Fruit fly (Drosophila melanogaster) whole organism, embryonic: ENCODE measurements around the gene CG34238.

Experiments
- cad ChIP-seq: fragments of >200 bp; optimal IDR thresholded peaks from 2 replicates; lab custom pipeline; 2017; ENCODE audit warnings: missing biosample characterization, missing genetic modification characterization
- gcm ChIP-seq: fragments of 200-800 bp; sonication (Bioruptor generic); optimal IDR thresholded peaks from 2 replicates; lab custom pipeline; 2019; ENCODE audit warnings: missing biosample characterization, mild to moderate bottlenecking, missing genetic modification characterization, moderate library complexity
- kay ChIP-seq: fragments of 200-800 bp; sonication (Bioruptor generic); optimal IDR thresholded peaks from 2 replicates; lab custom pipeline; 2016; ENCODE audit warnings: missing biosample characterization, missing genetic modification characterization
- stwl ChIP-seq: fragments of 200-800 bp; sonication (Bioruptor generic); optimal IDR thresholded peaks from 3 replicates; lab custom pipeline; 2018; ENCODE audit warnings: missing biosample characterization, mild to moderate bottlenecking, missing genetic modification characterization, moderate library complexity
- zfh1 ChIP-seq: fragments of 200-800 bp; sonication (Bioruptor generic); IDR thresholded peaks from 3 replicates; pipeline ENCODE4 v1.3.6; 2022; ENCODE audit warnings: missing biosample characterization, missing genetic modification characterization

DNA sequence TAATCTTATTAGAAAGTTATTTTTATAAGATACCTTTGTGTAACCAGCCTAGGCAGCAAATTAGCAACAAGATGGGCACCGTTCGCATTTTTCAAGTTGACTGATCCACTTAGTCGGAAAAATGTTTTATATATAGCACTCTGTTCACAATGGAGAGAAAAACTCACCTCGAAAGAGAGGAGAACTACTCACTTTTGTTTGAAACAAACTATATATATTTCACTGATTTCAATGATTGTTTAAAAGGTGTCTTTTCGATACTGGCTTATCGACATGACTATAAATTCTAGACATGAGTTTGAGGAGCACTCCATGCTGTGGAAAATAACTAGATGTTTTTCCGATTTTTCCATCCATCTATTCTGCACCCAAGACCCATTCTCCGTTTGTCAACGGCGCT is 2.8 kb upstream of the CG34238 start, which contains the start of gene CG42521:
- no peak for TF ChIP-seq kay (GFP tag; lab: Kevin White, UChicago)
- no peak for TF ChIP-seq cad (GFP tag; lab: Kevin White, UChicago)
- no peak for TF ChIP-seq zfh1 (GFP tag; lab: Robert Waterston, UW)
- TF ChIP-seq gcm (GFP tag; lab: Kevin White, UChicago): no peak
- TF ChIP-seq stwl (tag; lab: Kevin White, UChicago): no peak
